Worm (Caenorhabditis elegans) whole organism, L3 larva: ENCODE measurements around the gene ptr-19.

Source experiments
- R02D3.7 ChIP-seq: fragments of 150-350 bp; optimal IDR thresholded peaks from 2 replicates; lab custom pipeline; 2014; ENCODE audit warnings: missing biosample characterization, missing genetic modification characterization
- ZK546.5 ChIP-seq: sonication (generic microtip); optimal IDR thresholded peaks from 2 replicates; lab custom pipeline; 2017; ENCODE audit warnings: missing biosample characterization, missing genetic modification characterization
- ama-1 ChIP-seq: fragments of 150-350 bp; optimal IDR thresholded peaks from 2 replicates; lab custom pipeline; 2018
- ceh-16 ChIP-seq: sonication (generic microtip); optimal IDR thresholded peaks from 2 replicates; lab custom pipeline; 2017; ENCODE audit warnings: missing biosample characterization, missing genetic modification characterization
- ceh-28 ChIP-seq: fragments of 150-350 bp; optimal IDR thresholded peaks from 2 replicates; lab custom pipeline; 2014; ENCODE audit warnings: missing biosample characterization, missing genetic modification reagents, missing genetic modification characterization
- ceh-82 ChIP-seq: fragments of 150-350 bp; optimal IDR thresholded peaks from 2 replicates; lab custom pipeline; 2014; ENCODE audit warnings: missing biosample characterization, missing genetic modification characterization
- ceh-9 ChIP-seq: sonication (generic microtip); optimal IDR thresholded peaks from 2 replicates; lab custom pipeline; 2018; ENCODE audit warnings: missing biosample characterization, missing genetic modification characterization
- daf-12 ChIP-seq: fragments of 150-350 bp; optimal IDR thresholded peaks from 2 replicates; lab custom pipeline; 2014; ENCODE audit warnings: missing biosample characterization, missing genetic modification reagents, missing genetic modification characterization
- egl-27 ChIP-seq: sonication (generic microtip); optimal IDR thresholded peaks from 4 replicates; lab custom pipeline; 2017; ENCODE audit warnings: missing biosample characterization, missing genetic modification reagents, missing genetic modification characterization
- egl-5 ChIP-seq: fragments of 150-350 bp; optimal IDR thresholded peaks from 2 replicates; lab custom pipeline; 2017; ENCODE audit warnings: missing biosample characterization, missing genetic modification reagents, missing genetic modification characterization, inconsistent platforms
- elt-1 ChIP-seq: fragments of 150-350 bp; optimal IDR thresholded peaks from 2 replicates; lab custom pipeline; 2014; ENCODE audit warnings: missing biosample characterization, missing genetic modification characterization
- elt-2 ChIP-seq: sonication (generic microtip); optimal IDR thresholded peaks from 2 replicates; lab custom pipeline; 2016; ENCODE audit warnings: missing genetic modification reagents, mild to moderate bottlenecking, missing genetic modification characterization, missing compliant biosample characterization
- eor-1 ChIP-seq, 2 experiments: fragments of 150-350 bp; optimal IDR thresholded peaks; 2 replicates each; lab custom pipeline; 2014 to 2018; ENCODE audit warnings: missing biosample characterization in 2 of 2, missing genetic modification characterization in 2 of 2
- fkh-10 ChIP-seq: sonication (generic microtip); optimal IDR thresholded peaks from 2 replicates; lab custom pipeline; 2017; ENCODE audit warnings: missing biosample characterization, missing genetic modification reagents, missing genetic modification characterization
- fkh-2 ChIP-seq: fragments of 150-350 bp; optimal IDR thresholded peaks from 2 replicates; lab custom pipeline; 2014; ENCODE audit warnings: missing biosample characterization, missing genetic modification reagents, missing genetic modification characterization
- fos-1 ChIP-seq: fragments of 150-350 bp; optimal IDR thresholded peaks from 2 replicates; lab custom pipeline; 2014; ENCODE audit warnings: missing biosample characterization, missing genetic modification characterization
- hmg-11 ChIP-seq: sonication (generic microtip); optimal IDR thresholded peaks from 2 replicates; lab custom pipeline; 2016; ENCODE audit warnings: missing genetic modification characterization, missing compliant biosample characterization
- jun-1 ChIP-seq: fragments of 150-350 bp; optimal IDR thresholded peaks from 2 replicates; lab custom pipeline; 2014; ENCODE audit warnings: missing biosample characterization, missing genetic modification reagents, missing genetic modification characterization
- lin-15B ChIP-seq: fragments of 150-350 bp; optimal IDR thresholded peaks from 2 replicates; lab custom pipeline; 2014; ENCODE audit warnings: missing biosample characterization, missing genetic modification characterization
- lin-39 ChIP-seq: fragments of 150-350 bp; optimal IDR thresholded peaks from 2 replicates; lab custom pipeline; 2018; ENCODE audit warnings: missing biosample characterization, missing genetic modification reagents, missing genetic modification characterization
- lsy-12 ChIP-seq: sonication (generic microtip); optimal IDR thresholded peaks from 2 replicates; lab custom pipeline; 2016; ENCODE audit warnings: mild to moderate bottlenecking, missing genetic modification characterization, missing compliant biosample characterization
- mdl-1 ChIP-seq: fragments of 150-350 bp; optimal IDR thresholded peaks from 2 replicates; lab custom pipeline; 2014; ENCODE audit warnings: missing biosample characterization, missing genetic modification characterization
- mml-1 ChIP-seq: fragments of 150-350 bp; sonication (generic microtip); optimal IDR thresholded peaks from 3 replicates; lab custom pipeline; 2014; ENCODE audit warnings: missing biosample characterization, missing genetic modification characterization
- nfya-1 ChIP-seq: sonication (generic microtip); optimal IDR thresholded peaks from 2 replicates; lab custom pipeline; 2017; ENCODE audit warnings: missing genetic modification characterization, mild to moderate bottlenecking, missing compliant biosample characterization, antibody characterized with exemption, moderate library complexity; ENCODE audit not compliant: insufficient read depth
- nhr-11 ChIP-seq: fragments of 150-350 bp; optimal IDR thresholded peaks from 2 replicates; lab custom pipeline; 2014; ENCODE audit warnings: missing biosample characterization, missing genetic modification characterization
- nhr-12 ChIP-seq: fragments of 150-350 bp; optimal IDR thresholded peaks from 2 replicates; lab custom pipeline; 2014; ENCODE audit warnings: missing biosample characterization, missing genetic modification characterization
- nhr-23 ChIP-seq: fragments of 150-350 bp; optimal IDR thresholded peaks from 2 replicates; lab custom pipeline; 2014; ENCODE audit warnings: missing biosample characterization, missing genetic modification reagents, missing genetic modification characterization
- nhr-237 ChIP-seq: fragments of 150-350 bp; optimal IDR thresholded peaks from 2 replicates; lab custom pipeline; 2014; ENCODE audit warnings: missing biosample characterization, missing genetic modification characterization
- nhr-25 ChIP-seq: sonication (generic microtip); optimal IDR thresholded peaks from 2 replicates; lab custom pipeline; 2017; ENCODE audit warnings: missing biosample characterization, missing genetic modification characterization
- nhr-28 ChIP-seq: fragments of 150-350 bp; optimal IDR thresholded peaks from 2 replicates; lab custom pipeline; 2014; ENCODE audit warnings: missing biosample characterization, missing genetic modification characterization
- nhr-43 ChIP-seq: sonication (generic microtip); optimal IDR thresholded peaks from 2 replicates; lab custom pipeline; 2016; ENCODE audit warnings: mild to moderate bottlenecking, missing genetic modification characterization, missing compliant biosample characterization; ENCODE audit not compliant: poor library complexity, severe bottlenecking
- nhr-67 ChIP-seq: fragments of 150-350 bp; optimal IDR thresholded peaks from 2 replicates; lab custom pipeline; 2014; ENCODE audit warnings: missing biosample characterization, missing genetic modification characterization
- nhr-76 ChIP-seq: fragments of 150-350 bp; sonication (generic microtip); optimal IDR thresholded peaks from 5 replicates; lab custom pipeline; 2014; ENCODE audit warnings: missing biosample characterization, missing genetic modification characterization
- nhr-77 ChIP-seq: fragments of 150-350 bp; optimal IDR thresholded peaks from 2 replicates; lab custom pipeline; 2014; ENCODE audit warnings: missing biosample characterization, missing genetic modification characterization
- pha-4 ChIP-seq: fragments of 150-350 bp; optimal IDR thresholded peaks from 2 replicates; lab custom pipeline; 2014; ENCODE audit warnings: missing biosample characterization, missing genetic modification reagents, missing genetic modification characterization
- pqm-1 ChIP-seq: fragments of 150-350 bp; optimal IDR thresholded peaks from 2 replicates; lab custom pipeline; 2017; ENCODE audit warnings: missing biosample characterization, missing genetic modification characterization, inconsistent platforms
- sea-2 ChIP-seq: fragments of 150-350 bp; sonication (generic microtip); optimal IDR thresholded peaks from 4 replicates; lab custom pipeline; 2014; ENCODE audit warnings: missing biosample characterization, missing genetic modification reagents, missing genetic modification characterization
- skn-1 ChIP-seq: fragments of 150-350 bp; optimal IDR thresholded peaks from 2 replicates; lab custom pipeline; 2014; ENCODE audit warnings: missing biosample characterization, missing genetic modification characterization
- snpc-4 ChIP-seq: fragments of 150-350 bp; optimal IDR thresholded peaks from 2 replicates; lab custom pipeline; 2014; ENCODE audit warnings: missing biosample characterization, missing genetic modification characterization
- tbx-2 ChIP-seq: sonication (generic microtip); optimal IDR thresholded peaks from 2 replicates; lab custom pipeline; 2016; ENCODE audit warnings: mild to moderate bottlenecking, missing genetic modification characterization, missing compliant biosample characterization
- unc-39 ChIP-seq: sonication (generic microtip); optimal IDR thresholded peaks from 4 replicates; lab custom pipeline; 2017; ENCODE audit warnings: missing biosample characterization, missing genetic modification characterization
- unc-62 ChIP-seq: fragments of 150-350 bp; sonication (generic microtip); optimal IDR thresholded peaks from 4 replicates; lab custom pipeline; 2014; ENCODE audit warnings: missing biosample characterization, missing genetic modification reagents, missing genetic modification characterization
- zag-1 ChIP-seq: fragments of 150-350 bp; optimal IDR thresholded peaks from 2 replicates; lab custom pipeline; 2014; ENCODE audit warnings: missing biosample characterization, missing genetic modification characterization
- ztf-11 ChIP-seq: fragments of 150-350 bp; optimal IDR thresholded peaks from 2 replicates; lab custom pipeline; 2014; ENCODE audit warnings: missing biosample characterization, missing genetic modification characterization
- ztf-4 ChIP-seq: fragments of 150-350 bp; optimal IDR thresholded peaks from 2 replicates; lab custom pipeline; 2014; ENCODE audit warnings: missing biosample characterization, missing genetic modification characterization

The ptr-19 gene

ce11 chrIII:10739902-10740301, 41.8 kb upstream of the ptr-19 start:
- TF ChIP-seq egl-27 (tag; lab: Kevin White, UChicago) (no peak), ama-1 (lab: Kevin White, UChicago) (peak; percentile 56), unc-62 (GFP tag; lab: Kevin White, UChicago) (no peak), mdl-1 (tag; lab: Kevin White, UChicago) (no peak), mml-1 (tag; lab: Kevin White, UChicago) (no peak), skn-1 (tag; lab: Kevin White, UChicago) (no peak), nfya-1 (peak; percentile 79), fkh-2 (tag; lab: Kevin White, UChicago) (no peak), nhr-76 (tag; lab: Kevin White, UChicago) (no peak), elt-2 (tag; lab: Kevin White, UChicago) (peak; percentile 45), lin-39 (tag; lab: Kevin White, UChicago) (peak; percentile 52), jun-1 (tag; lab: Kevin White, UChicago) (no peak), lin-15B (tag; lab: Kevin White, UChicago) (peak; percentile 72), ztf-4 (tag; lab: Kevin White, UChicago) (no peak), ztf-11 (tag; lab: Kevin White, UChicago) (no peak), nhr-25 (tag; lab: Kevin White, UChicago) (peak; percentile 33), R02D3.7 (tag; lab: Kevin White, UChicago) (no peak), ceh-28 (tag; lab: Kevin White, UChicago) (peak; percentile 25), nhr-23 (tag; lab: Kevin White, UChicago) (peak; percentile 37), nhr-77 (tag; lab: Kevin White, UChicago) (no peak), ceh-82 (tag; lab: Kevin White, UChicago) (no peak), snpc-4 (tag; lab: Kevin White, UChicago) (peak; percentile 16), hmg-11 (tag; lab: Kevin White, UChicago) (peak; percentile 66), pha-4 (tag; lab: Kevin White, UChicago) (peak; percentile 37)

- TF ChIP-seq fos-1 (tag; lab: Kevin White, UChicago) (no peak), nhr-77 (tag; lab: Kevin White, UChicago) (no peak), ZK546.5 (no peak), elt-1 (tag; lab: Kevin White, UChicago) (no peak), egl-5 (tag; lab: Kevin White, UChicago) (no peak), hmg-11 (tag; lab: Kevin White, UChicago) (no peak), fkh-2 (tag; lab: Kevin White, UChicago) (no peak), nhr-11 (no peak), skn-1 (tag; lab: Kevin White, UChicago) (no peak)
Observed at ce11 chrIII:10740518-10740917, 41.1 kb upstream of the ptr-19 start, which contains the start of gene K01G5.8. Gene K01G5.8, minus strand, starts transcription at chrIII:10740772.

ce11 chrIII:10742382-10742860, 39.2 kb upstream of the ptr-19 start, which contains the start of the genes tbb-1 and rib-2:
Gene tbb-1, minus strand, starts transcription at chrIII:10742432.
Gene rib-2, plus strand, starts transcription at chrIII:10742810.
- TF ChIP-seq hmg-11 (tag; lab: Kevin White, UChicago) (peak; percentile 77), R02D3.7 (tag; lab: Kevin White, UChicago) (peak; percentile 20), eor-1 (tag; optimal IDR thresholded peaks at IDR 0.05; lab: Kevin White, UChicago) (no peak), ceh-9 (tag; lab: Kevin White, UChicago) (no peak), nfya-1 (peak; percentile 85), fkh-10 (no peak), sea-2 (GFP tag; lab: Kevin White, UChicago) (no peak), ztf-4 (tag; lab: Kevin White, UChicago) (no peak), nhr-77 (tag; lab: Kevin White, UChicago) (no peak), nhr-28 (tag; lab: Kevin White, UChicago) (no peak), mml-1 (tag; lab: Kevin White, UChicago) (no peak), lin-39 (tag; lab: Kevin White, UChicago) (peak; percentile 94), pqm-1 (peak; percentile 88), lsy-12 (tag; lab: Kevin White, UChicago) (peak; percentile 23), fos-1 (tag; lab: Kevin White, UChicago) (peak; percentile 98), tbx-2 (no peak), egl-27 (tag; lab: Kevin White, UChicago) (peak; percentile 38), nhr-67 (no peak), ama-1 (lab: Kevin White, UChicago) (peak; percentile 38), zag-1 (no peak), ceh-28 (tag; lab: Kevin White, UChicago) (peak; percentile 73), egl-5 (tag; lab: Kevin White, UChicago) (peak; percentile 100), skn-1 (tag; lab: Kevin White, UChicago) (peak; percentile 43), unc-39 (tag; lab: Kevin White, UChicago) (no peak), daf-12 (tag; lab: Kevin White, UChicago) (no peak), nhr-11 (no peak), nhr-237 (tag; lab: Kevin White, UChicago) (no peak), ceh-16 (tag; lab: Kevin White, UChicago) (no peak), fkh-2 (tag; lab: Kevin White, UChicago) (no peak), nhr-12 (tag; lab: Kevin White, UChicago) (no peak), nhr-43 (no peak), nhr-25 (tag; lab: Kevin White, UChicago) (peak; percentile 78), ZK546.5 (no peak), elt-1 (tag; lab: Kevin White, UChicago) (no peak), pha-4 (tag; lab: Kevin White, UChicago) (peak; percentile 86), ceh-82 (tag; lab: Kevin White, UChicago) (no peak), elt-2 (tag; lab: Kevin White, UChicago) (peak; percentile 97), snpc-4 (tag; lab: Kevin White, UChicago) (peak; percentile 84), lin-15B (tag; lab: Kevin White, UChicago) (peak; percentile 93)
